Worm (Caenorhabditis elegans) whole organism, L1 larva: ENCODE measurements around the gene clp-9.

Experiments used
- ama-1 ChIP-seq: fragments of 150-350 bp; optimal IDR thresholded peaks from 2 replicates; lab custom pipeline; 2014
- jun-1 ChIP-seq: fragments of 150-350 bp; optimal IDR thresholded peaks from 2 replicates; lab custom pipeline; 2014; ENCODE audit warnings: missing biosample characterization, missing genetic modification reagents, missing genetic modification characterization
- mep-1 ChIP-seq: fragments of 150-350 bp; optimal IDR thresholded peaks from 2 replicates; lab custom pipeline; 2014; ENCODE audit warnings: missing biosample characterization, missing genetic modification characterization
- nhr-28 ChIP-seq: fragments of 150-350 bp; optimal IDR thresholded peaks from 2 replicates; lab custom pipeline; 2014; ENCODE audit warnings: missing biosample characterization, missing genetic modification characterization
- unc-62 ChIP-seq: fragments of 150-350 bp; optimal IDR thresholded peaks from 2 replicates; lab custom pipeline; 2014; ENCODE audit warnings: missing biosample characterization, missing genetic modification reagents, missing genetic modification characterization
- zip-4 ChIP-seq: fragments of 200-800 bp; sonication (Bioruptor generic); optimal IDR thresholded peaks from 2 replicates; lab custom pipeline; 2018; ENCODE audit warnings: mild to moderate bottlenecking, missing genetic modification characterization, moderate library complexity, missing compliant biosample characterization

DNA sequence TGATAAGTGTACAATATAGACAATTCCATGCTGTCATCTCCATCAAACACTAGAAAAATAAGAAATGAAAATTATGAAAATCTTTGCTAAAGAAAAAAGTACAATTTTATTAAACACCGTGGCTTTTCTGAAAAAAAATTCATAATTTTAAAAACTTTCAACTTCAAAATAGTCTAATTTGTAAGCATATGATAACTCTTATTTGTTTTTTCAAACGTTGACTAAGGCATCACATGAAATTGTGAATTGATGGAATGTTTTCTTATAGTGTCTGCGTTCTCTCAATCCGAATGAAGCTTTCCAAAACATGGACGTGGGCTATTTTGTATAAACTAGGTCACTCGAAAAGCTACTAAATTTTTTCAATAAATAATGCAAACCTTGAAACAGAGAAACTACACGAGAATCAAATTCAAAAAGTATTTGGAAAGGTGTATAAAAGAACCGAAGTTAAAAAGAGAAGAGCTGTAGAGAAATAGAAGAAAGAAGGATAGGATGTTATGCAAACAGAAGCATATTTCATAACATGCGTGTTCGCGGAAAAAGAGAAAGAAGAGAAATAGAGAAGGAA, at the start of gene clp-9:
- TF ChIP-seq ama-1 (lab: Kevin White, UChicago) (no peak), nhr-28 (no peak), jun-1 (tag; lab: Kevin White, UChicago) (no peak), zip-4 (GFP tag; lab: Kevin White, UChicago) (no peak), mep-1 (no peak), unc-62 (GFP tag; lab: Kevin White, UChicago) (no peak)
